Worm (Caenorhabditis elegans) whole organism, L3 larva: ENCODE measurements around the gene ZK829.9.

ENCODE experiments used
- ama-1 ChIP-seq: fragments of 150-350 bp; optimal IDR thresholded peaks from 2 replicates; lab custom pipeline; 2018
- ceh-28 ChIP-seq: fragments of 150-350 bp; optimal IDR thresholded peaks from 2 replicates; lab custom pipeline; 2014; ENCODE audit warnings: missing biosample characterization, missing genetic modification reagents, missing genetic modification characterization
- egl-27 ChIP-seq: sonication (generic microtip); optimal IDR thresholded peaks from 4 replicates; lab custom pipeline; 2017; ENCODE audit warnings: missing biosample characterization, missing genetic modification reagents, missing genetic modification characterization
- elt-2 ChIP-seq: sonication (generic microtip); optimal IDR thresholded peaks from 2 replicates; lab custom pipeline; 2016; ENCODE audit warnings: missing genetic modification reagents, mild to moderate bottlenecking, missing genetic modification characterization, missing compliant biosample characterization
- elt-3 ChIP-seq, 3 experiments: fragments of 150-350 bp in 1 of 3; sonication (generic microtip) in 2 of 3; optimal IDR thresholded peaks; 2 replicates in 2 of 3; 4 replicates in 1 of 3; lab custom pipeline; 2014 to 2017; ENCODE audit warnings: missing biosample characterization in 3 of 3, missing genetic modification characterization in 3 of 3
- jun-1 ChIP-seq: fragments of 150-350 bp; optimal IDR thresholded peaks from 2 replicates; lab custom pipeline; 2014; ENCODE audit warnings: missing biosample characterization, missing genetic modification reagents, missing genetic modification characterization
- lsy-12 ChIP-seq: sonication (generic microtip); optimal IDR thresholded peaks from 2 replicates; lab custom pipeline; 2016; ENCODE audit warnings: mild to moderate bottlenecking, missing genetic modification characterization, missing compliant biosample characterization
- mdl-1 ChIP-seq: fragments of 150-350 bp; optimal IDR thresholded peaks from 2 replicates; lab custom pipeline; 2014; ENCODE audit warnings: missing biosample characterization, missing genetic modification characterization
- mml-1 ChIP-seq: fragments of 150-350 bp; sonication (generic microtip); optimal IDR thresholded peaks from 3 replicates; lab custom pipeline; 2014; ENCODE audit warnings: missing biosample characterization, missing genetic modification characterization
- nfya-1 ChIP-seq: sonication (generic microtip); optimal IDR thresholded peaks from 2 replicates; lab custom pipeline; 2017; ENCODE audit warnings: missing genetic modification characterization, mild to moderate bottlenecking, missing compliant biosample characterization, antibody characterized with exemption, moderate library complexity; ENCODE audit not compliant: insufficient read depth
- nhr-237 ChIP-seq: fragments of 150-350 bp; optimal IDR thresholded peaks from 2 replicates; lab custom pipeline; 2014; ENCODE audit warnings: missing biosample characterization, missing genetic modification characterization
- snpc-4 ChIP-seq: fragments of 150-350 bp; optimal IDR thresholded peaks from 2 replicates; lab custom pipeline; 2014; ENCODE audit warnings: missing biosample characterization, missing genetic modification characterization
- ztf-11 ChIP-seq: fragments of 150-350 bp; optimal IDR thresholded peaks from 2 replicates; lab custom pipeline; 2014; ENCODE audit warnings: missing biosample characterization, missing genetic modification characterization

DNA sequence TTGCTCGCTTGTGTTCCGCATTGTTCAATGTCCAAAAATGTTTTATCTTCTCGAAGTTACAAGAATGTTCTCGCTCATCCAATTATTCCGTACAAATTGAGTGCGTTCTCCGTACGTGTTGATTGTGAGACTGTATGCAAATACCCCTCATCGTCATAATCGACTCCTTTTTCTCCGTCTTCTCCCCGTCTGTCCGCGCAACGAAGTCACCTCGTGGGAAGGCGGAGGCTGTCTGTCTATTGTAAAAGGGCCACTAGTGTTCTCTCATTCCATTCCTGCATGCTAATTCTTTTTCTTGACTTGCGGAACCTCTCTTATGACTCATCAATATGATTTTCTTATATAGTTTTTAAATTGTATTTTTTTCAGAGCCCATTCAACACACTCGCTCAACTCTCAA is at the start of gene ZK829.9:
- no peak for TF ChIP-seq nfya-1 (tag; lab: Kevin White, UChicago)
- TF ChIP-seq elt-2 = no peak
- TF ChIP-seq lsy-12 (tag; lab: Kevin White, UChicago) = no peak
- TF ChIP-seq mdl-1 (tag; lab: Kevin White, UChicago) = no peak
- no peak for TF ChIP-seq snpc-4 (tag; lab: Kevin White, UChicago)
- TF ChIP-seq mml-1 = no peak
- TF ChIP-seq ztf-11 (tag; lab: Kevin White, UChicago) = no peak
- no peak for TF ChIP-seq elt-3 (tag; optimal IDR thresholded peaks at IDR 0.05; lab: Kevin White, UChicago)
- TF ChIP-seq ama-1 = no peak
- TF ChIP-seq nhr-237 (tag; lab: Kevin White, UChicago) = no peak
- TF ChIP-seq egl-27 (tag; lab: Kevin White, UChicago) = no peak
- TF ChIP-seq ceh-28 (tag; lab: Kevin White, UChicago) = no peak
- TF ChIP-seq jun-1 (tag; lab: Kevin White, UChicago) = no peak
